6 worm cellular contexts compared by ENCODE assay signal in the genomic region with DNA sequence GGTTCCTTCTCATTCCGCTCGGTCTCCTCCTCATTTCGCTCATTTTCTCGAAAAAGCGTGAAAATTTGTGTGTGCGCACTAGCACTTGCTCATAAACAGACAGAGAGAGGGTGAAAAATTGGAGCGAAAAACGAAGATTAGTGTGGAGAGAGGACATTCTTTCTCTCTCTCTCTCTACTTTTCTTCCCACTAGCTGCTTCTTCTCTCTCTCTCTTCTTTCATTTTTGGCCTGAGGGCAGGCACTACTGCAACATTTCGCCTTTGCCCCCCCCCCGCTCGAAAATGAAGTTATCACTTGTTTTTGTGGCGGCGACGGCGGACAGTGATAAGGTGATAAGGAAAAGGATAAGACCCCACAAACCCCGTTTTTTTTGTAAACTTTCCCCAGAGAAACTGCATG.
A peak's percentile ranks its signal among the peaks of the same experiment; 100 is the strongest.
TF ChIP-seq lines count a peak whose summit lies in the region.

No protein-coding gene starts in this region.

TF ChIP-seq in whole organism, L1 larva, 84 proteins besides CTCF, POLR2A, EP300 and RAD21 (continued from another document and continues in another):
- TF ChIP-seq lin-35 (GFP tag; optimal IDR thresholded peaks at IDR 0.05; lab: Kevin White, UChicago) (peak in 1 of 2 experiments; percentile 15), mdl-1 (tag; optimal IDR thresholded peaks at IDR 0.05; lab: Kevin White, UChicago) (peak in 1 of 2 experiments; percentile 0), snu-23 (GFP tag; optimal IDR thresholded peaks at IDR 0.05; lab: Kevin White, UChicago) (peak; percentile 4), elt-2 (tag; optimal IDR thresholded peaks at IDR 0.05; lab: Kevin White, UChicago) (peak; percentile 80), tbx-2 (tag; optimal IDR thresholded peaks at IDR 0.05; lab: Kevin White, UChicago) (no peak), ceh-63 (GFP tag; optimal IDR thresholded peaks at IDR 0.05; lab: Kevin White, UChicago) (no peak), hlh-4 (tag; optimal IDR thresholded peaks at IDR 0.05; lab: Kevin White, UChicago) (no peak), lsy-2 (tag; optimal IDR thresholded peaks at IDR 0.05; lab: Kevin White, UChicago) (peak in 1 of 2 experiments; percentile 35), xbp-1 (tag; optimal IDR thresholded peaks at IDR 0.05; lab: Kevin White, UChicago) (no peak), nhr-85 (tag; lab: Kevin White, UChicago) (no peak), blmp-1 (tag; optimal IDR thresholded peaks at IDR 0.05; lab: Kevin White, UChicago) (peak; percentile 72), irx-1 (tag; optimal IDR thresholded peaks at IDR 0.05; lab: Kevin White, UChicago) (no peak), nhr-47 (tag; optimal IDR thresholded peaks at IDR 0.05; lab: Kevin White, UChicago) (no peak), lin-14 (GFP tag; optimal IDR thresholded peaks at IDR 0.05; lab: Kevin White, UChicago) (peak; percentile 78), mep-1 (tag; optimal IDR thresholded peaks at IDR 0.05; lab: Kevin White, UChicago) (no peak), dpl-1 (GFP tag; optimal IDR thresholded peaks at IDR 0.05; lab: Kevin White, UChicago) (no peak), hpl-2 (GFP tag; optimal IDR thresholded peaks at IDR 0.05; lab: Kevin White, UChicago) (no peak), ceh-82 (tag; optimal IDR thresholded peaks at IDR 0.05; lab: Kevin White, UChicago) (peak in 1 of 3 experiments; percentile 68), nhr-71 (tag; optimal IDR thresholded peaks at IDR 0.05; lab: Kevin White, UChicago) (peak; percentile 30), zag-1 (tag; optimal IDR thresholded peaks at IDR 0.05; lab: Kevin White, UChicago) (no peak), pax-3 (tag; optimal IDR thresholded peaks at IDR 0.05; lab: Kevin White, UChicago) (no peak), grh-1 (GFP tag; IDR thresholded peaks at IDR 0.05; lab: Robert Waterston, UW) (no peak)

TF ChIP-seq in whole organism, L2 larva, 48 proteins besides CTCF, POLR2A, EP300 and RAD21 (continued from another document):
- TF ChIP-seq Y55F3AM.14 (GFP tag; optimal IDR thresholded peaks at IDR 0.05; lab: Kevin White, UChicago) (no peak), ZK546.5 (tag; optimal IDR thresholded peaks at IDR 0.05; lab: Kevin White, UChicago) (no peak), F13H6.1 (tag; optimal IDR thresholded peaks at IDR 0.05; lab: Kevin White, UChicago) (peak; percentile 33), fos-1 (tag; optimal IDR thresholded peaks at IDR 0.05; lab: Kevin White, UChicago) (peak; percentile 66), ztf-11 (tag; optimal IDR thresholded peaks at IDR 0.05; lab: Kevin White, UChicago) (no peak), snpc-4 (tag; optimal IDR thresholded peaks at IDR 0.05; lab: Kevin White, UChicago) (no peak), nhr-21 (tag; optimal IDR thresholded peaks at IDR 0.05; lab: Kevin White, UChicago) (peak; percentile 3), dmd-4 (tag; optimal IDR thresholded peaks at IDR 0.05; lab: Kevin White, UChicago) (no peak), lsy-2 (tag; optimal IDR thresholded peaks at IDR 0.05; lab: Kevin White, UChicago) (peak in 1 of 2 experiments; percentile 14), sma-3 (GFP tag; optimal IDR thresholded peaks at IDR 0.05; lab: Kevin White, UChicago) (no peak), nhr-12 (tag; optimal IDR thresholded peaks at IDR 0.05; lab: Kevin White, UChicago) (no peak), unc-55 (GFP tag; optimal IDR thresholded peaks at IDR 0.05; lab: Kevin White, UChicago) (peak; percentile 36), unc-62 (GFP tag; optimal IDR thresholded peaks at IDR 0.05; lab: Kevin White, UChicago) (no peak), ztf-1 (GFP tag; conservative IDR thresholded peaks at IDR 0.05; lab: Robert Waterston, UW) (no peak), mdl-1 (tag; optimal IDR thresholded peaks at IDR 0.05; lab: Kevin White, UChicago) (no peak), nhr-23 (tag; optimal IDR thresholded peaks at IDR 0.05; lab: Kevin White, UChicago) (no peak), nhr-6 (tag; optimal IDR thresholded peaks at IDR 0.05; lab: Kevin White, UChicago) (no peak)

TF ChIP-seq in whole organism, L3 larva, 47 proteins besides CTCF, POLR2A, EP300 and RAD21 (continued from another document):
- TF ChIP-seq pqm-1 (tag; optimal IDR thresholded peaks at IDR 0.05; lab: Kevin White, UChicago) (peak; percentile 69), ztf-4 (tag; optimal IDR thresholded peaks at IDR 0.05; lab: Kevin White, UChicago) (no peak), egl-27 (tag; optimal IDR thresholded peaks at IDR 0.05; lab: Kevin White, UChicago) (no peak), fkh-10 (GFP tag; optimal IDR thresholded peaks at IDR 0.05; lab: Kevin White, UChicago) (no peak), daf-12 (tag; optimal IDR thresholded peaks at IDR 0.05; lab: Kevin White, UChicago) (no peak), elt-1 (tag; optimal IDR thresholded peaks at IDR 0.05; lab: Kevin White, UChicago) (no peak), nhr-11 (tag; optimal IDR thresholded peaks at IDR 0.05; lab: Kevin White, UChicago) (no peak), unc-62 (GFP tag; optimal IDR thresholded peaks at IDR 0.05; lab: Kevin White, UChicago) (no peak), pha-4 (tag; optimal IDR thresholded peaks at IDR 0.05; lab: Kevin White, UChicago) (peak; percentile 32), nhr-25 (tag; optimal IDR thresholded peaks at IDR 0.05; lab: Kevin White, UChicago) (no peak), nhr-28 (tag; optimal IDR thresholded peaks at IDR 0.05; lab: Kevin White, UChicago) (no peak), ceh-9 (tag; optimal IDR thresholded peaks at IDR 0.05; lab: Kevin White, UChicago) (no peak), nhr-237 (tag; optimal IDR thresholded peaks at IDR 0.05; lab: Kevin White, UChicago) (no peak), egl-5 (tag; optimal IDR thresholded peaks at IDR 0.05; lab: Kevin White, UChicago) (no peak)

TF ChIP-seq in whole organism, L4 larva, 104 proteins besides CTCF, POLR2A, EP300 and RAD21 (continued from another document and continues in another):
- TF ChIP-seq tra-1 (GFP tag; IDR thresholded peaks at IDR 0.05; lab: Robert Waterston, UW) = 0 out of 2 replicates have a peak, but pooled peaks have one; percentile 19
- no peak for TF ChIP-seq F10B5.3 (tag; optimal IDR thresholded peaks at IDR 0.05; lab: Kevin White, UChicago)
- no peak for TF ChIP-seq mxl-2 (GFP tag; conservative IDR thresholded peaks at IDR 0.05; lab: Robert Waterston, UW)
- TF ChIP-seq mdt-29 (GFP tag; IDR thresholded peaks at IDR 0.05; lab: Robert Waterston, UW) = no peak
- no peak for TF ChIP-seq R02D3.7 (tag; optimal IDR thresholded peaks at IDR 0.05; lab: Kevin White, UChicago)
- no peak for TF ChIP-seq lir-3 (tag; optimal IDR thresholded peaks at IDR 0.05; lab: Kevin White, UChicago)
- TF ChIP-seq set-16 (GFP tag; IDR thresholded peaks at IDR 0.05; lab: Robert Waterston, UW) = 0 out of 2 replicates have a peak, but pooled peaks have one; percentile 7
- no peak for TF ChIP-seq ZK337.2 (GFP tag; IDR thresholded peaks at IDR 0.05; lab: Robert Waterston, UW)
- peak in 1 of 2 experiments; percentile 16 for TF ChIP-seq mdl-1 (tag; optimal IDR thresholded peaks at IDR 0.05; lab: Kevin White, UChicago)
- no peak for TF ChIP-seq ztf-11 (tag; optimal IDR thresholded peaks at IDR 0.05; lab: Kevin White, UChicago)
- TF ChIP-seq mes-2 (tag; optimal IDR thresholded peaks at IDR 0.05; lab: Kevin White, UChicago; ENCODE audit: poor library complexity, severe bottlenecking) = peak; percentile 41
- peak in 1 of 2 experiments; percentile 45 for TF ChIP-seq lsy-2 (tag; optimal IDR thresholded peaks at IDR 0.05; lab: Kevin White, UChicago)
- TF ChIP-seq ceh-32 (tag; optimal IDR thresholded peaks at IDR 0.05; lab: Kevin White, UChicago; ENCODE audit: poor library complexity) = no peak
- peak; percentile 77; the same call in 1 of the 2 replicates for TF ChIP-seq nhr-41 (GFP tag; IDR thresholded peaks at IDR 0.05; lab: Robert Waterston, UW)
- TF ChIP-seq nhr-102 (tag; optimal IDR thresholded peaks at IDR 0.05; lab: Kevin White, UChicago) = no peak
- 0 out of 2 replicates have a peak, but pooled peaks have one; percentile 30 for TF ChIP-seq pha-4 (GFP tag; IDR thresholded peaks at IDR 0.05; lab: Robert Waterston, UW)
- TF ChIP-seq pha-4 (tag; optimal IDR thresholded peaks at IDR 0.05; lab: Kevin White, UChicago) = no peak
- no peak for TF ChIP-seq lin-1 (GFP tag; IDR thresholded peaks at IDR 0.05; lab: Robert Waterston, UW)
- no peak for TF ChIP-seq ZK546.5 (tag; optimal IDR thresholded peaks at IDR 0.05; lab: Kevin White, UChicago)
- no peak for TF ChIP-seq ama-1 (optimal IDR thresholded peaks at IDR 0.05; lab: Kevin White, UChicago)
- TF ChIP-seq nhr-42 (GFP tag; IDR thresholded peaks at IDR 0.05; lab: Robert Waterston, UW) = no peak
- TF ChIP-seq daf-19 (GFP tag; conservative IDR thresholded peaks at IDR 0.05; lab: Robert Waterston, UW) = no peak
- TF ChIP-seq lim-7 (GFP tag; IDR thresholded peaks at IDR 0.05; lab: Robert Waterston, UW) = no peak
- 0 out of 2 replicates have a peak, but pooled peaks have one; percentile 13 for TF ChIP-seq T26A8.4 (GFP tag; IDR thresholded peaks at IDR 0.05; lab: Robert Waterston, UW)
- TF ChIP-seq nhr-11 (tag; optimal IDR thresholded peaks at IDR 0.05; lab: Kevin White, UChicago) = peak; percentile 9
- TF ChIP-seq lin-15B (tag; optimal IDR thresholded peaks at IDR 0.05; lab: Kevin White, UChicago) = no peak

TF ChIP-seq in whole organism, late embryonic, 69 proteins besides CTCF, POLR2A, EP300 and RAD21 (continued from another document):
- peak; percentile 49 for TF ChIP-seq lim-6 (tag; optimal IDR thresholded peaks at IDR 0.05; lab: Kevin White, UChicago)
- TF ChIP-seq ref-2 (tag; optimal IDR thresholded peaks at IDR 0.05; lab: Kevin White, UChicago) = no peak
- TF ChIP-seq fkh-6 (tag; optimal IDR thresholded peaks at IDR 0.05; lab: Kevin White, UChicago) = no peak
- no peak for TF ChIP-seq eyg-1 (tag; optimal IDR thresholded peaks at IDR 0.05; lab: Kevin White, UChicago)
- no peak for TF ChIP-seq ztf-16 (tag; optimal IDR thresholded peaks at IDR 0.05; lab: Kevin White, UChicago)
- TF ChIP-seq hlh-30 (tag; optimal IDR thresholded peaks at IDR 0.05; lab: Kevin White, UChicago; ENCODE audit: insufficient read depth) = no peak
- no peak for TF ChIP-seq nhr-232 (tag; optimal IDR thresholded peaks at IDR 0.05; lab: Kevin White, UChicago)
- TF ChIP-seq ceh-48 (tag; optimal IDR thresholded peaks at IDR 0.05; lab: Kevin White, UChicago) = no peak
- TF ChIP-seq ceh-14 (tag; optimal IDR thresholded peaks at IDR 0.05; lab: Kevin White, UChicago) = peak; percentile 59
- TF ChIP-seq unc-55 (GFP tag; optimal IDR thresholded peaks at IDR 0.05; lab: Kevin White, UChicago) = no peak
- peak; percentile 87 for TF ChIP-seq elt-2 (tag; optimal IDR thresholded peaks at IDR 0.05; lab: Kevin White, UChicago)
- no peak for TF ChIP-seq pros-1 (tag; optimal IDR thresholded peaks at IDR 0.05; lab: Kevin White, UChicago)
- TF ChIP-seq tbx-7 (tag; optimal IDR thresholded peaks at IDR 0.05; lab: Kevin White, UChicago) = no peak
- peak; percentile 68 for TF ChIP-seq unc-42 (tag; optimal IDR thresholded peaks at IDR 0.05; lab: Kevin White, UChicago)
- no peak for TF ChIP-seq npax-4 (tag; optimal IDR thresholded peaks at IDR 0.05; lab: Kevin White, UChicago)
- TF ChIP-seq ceh-6 (GFP tag; optimal IDR thresholded peaks at IDR 0.05; lab: Kevin White, UChicago) = no peak
- no peak for TF ChIP-seq madf-2 (tag; optimal IDR thresholded peaks at IDR 0.05; lab: Kevin White, UChicago)
- no peak for TF ChIP-seq elt-4 (tag; optimal IDR thresholded peaks at IDR 0.05; lab: Kevin White, UChicago)
- TF ChIP-seq dve-1 (tag; optimal IDR thresholded peaks at IDR 0.05; lab: Kevin White, UChicago) = no peak
- no peak for TF ChIP-seq che-1 (tag; optimal IDR thresholded peaks at IDR 0.05; lab: Kevin White, UChicago)
- no peak for TF ChIP-seq F13H6.1 (tag; optimal IDR thresholded peaks at IDR 0.05; lab: Kevin White, UChicago)
- no peak for TF ChIP-seq pax-1 (tag; optimal IDR thresholded peaks at IDR 0.05; lab: Kevin White, UChicago)
- TF ChIP-seq Y22D7AL.16 (tag; optimal IDR thresholded peaks at IDR 0.05; lab: Kevin White, UChicago) = no peak
- no peak for TF ChIP-seq ceh-18 (tag; optimal IDR thresholded peaks at IDR 0.05; lab: Kevin White, UChicago)
- no peak for TF ChIP-seq C08G9.2 (tag; optimal IDR thresholded peaks at IDR 0.05; lab: Kevin White, UChicago)
- TF ChIP-seq tbx-2 (tag; optimal IDR thresholded peaks at IDR 0.05; lab: Kevin White, UChicago) = peak; percentile 9

TF ChIP-seq in whole organism, young adult, 124 proteins besides CTCF, POLR2A, EP300 and RAD21 (continued from another document):
- TF ChIP-seq tlf-1 (GFP tag; optimal IDR thresholded peaks at IDR 0.05; lab: Kevin White, UChicago) (no peak), ceh-91 (GFP tag; IDR thresholded peaks at IDR 0.05; lab: Robert Waterston, UW) (no peak)
TF ChIP-seq in whole organism, young adult: peak in this region for 8.
